Fruit fly (Drosophila melanogaster): Measurements from ENCODE around the gene dbr.

The dbr gene

dm6 chr2L:73760-74388 is 7.6 kb downstream of the dbr start:
- TF ChIP-seq CTCF (optimal IDR thresholded peaks at IDR 0.05) (no peak), CG8478 (optimal IDR thresholded peaks at IDR 0.05) (no peak)

- no peak for TF ChIP-seq CG8478 (optimal IDR thresholded peaks at IDR 0.05)
- TF ChIP-seq CTCF (optimal IDR thresholded peaks at IDR 0.05), result no peak
Observed at dm6 chr2L:76048-76447, 9.8 kb downstream of the dbr start, which contains the start of gene CG11374. Gene CG11374 (plus strand): TSS chr2L:76348.

dm6 chr2L:78828-79227 is 12.5 kb downstream of the dbr start:
- no peak for TF ChIP-seq CG8478 (optimal IDR thresholded peaks at IDR 0.05)
- TF ChIP-seq CTCF (optimal IDR thresholded peaks at IDR 0.05), result no peak

dm6 chr2L:81198-81597 is 14.9 kb downstream of the dbr start:
- TF ChIP-seq CG8478 (optimal IDR thresholded peaks at IDR 0.05), result no peak
- no peak for TF ChIP-seq CTCF (optimal IDR thresholded peaks at IDR 0.05)

- TF ChIP-seq CG8478 (optimal IDR thresholded peaks at IDR 0.05), result no peak
- no peak for TF ChIP-seq CTCF (optimal IDR thresholded peaks at IDR 0.05)
Observed at dm6 chr2L:82080-82479, 15.8 kb downstream of the dbr start.

dm6 chr2L:85099-85498 is 18.8 kb downstream of the dbr start:
- no peak for TF ChIP-seq CTCF (optimal IDR thresholded peaks at IDR 0.05)
- no peak for TF ChIP-seq CG8478 (optimal IDR thresholded peaks at IDR 0.05)

dm6 chr2L:85701-86100 is 19.4 kb downstream of the dbr start:
- TF ChIP-seq CG8478 (optimal IDR thresholded peaks at IDR 0.05) (no peak), CTCF (optimal IDR thresholded peaks at IDR 0.05) (no peak)

dm6 chr2L:87255-87723 is 21.0 kb downstream of the dbr start, which contains the start of gene net:
Gene net (minus strand): TSS chr2L:87387.
- TF ChIP-seq CTCF (optimal IDR thresholded peaks at IDR 0.05) (no peak), CG8478 (optimal IDR thresholded peaks at IDR 0.05) (no peak)

- TF ChIP-seq CTCF (optimal IDR thresholded peaks at IDR 0.05) (no peak), CG8478 (optimal IDR thresholded peaks at IDR 0.05) (no peak)
Observed at dm6 chr2L:88528-88927, 22.2 kb downstream of the dbr start.

dm6 chr2L:89158-89557 is 22.9 kb downstream of the dbr start:
- TF ChIP-seq CG8478 (optimal IDR thresholded peaks at IDR 0.05) (no peak), CTCF (optimal IDR thresholded peaks at IDR 0.05) (no peak)

- TF ChIP-seq CTCF (optimal IDR thresholded peaks at IDR 0.05) (no peak), CG8478 (optimal IDR thresholded peaks at IDR 0.05) (no peak)
Observed at dm6 chr2L:90081-90480, 23.8 kb downstream of the dbr start.

- TF ChIP-seq CG8478 (optimal IDR thresholded peaks at IDR 0.05) (no peak), CTCF (optimal IDR thresholded peaks at IDR 0.05) (no peak)
Observed at dm6 chr2L:91333-91732, 25.1 kb downstream of the dbr start.

dm6 chr2L:91830-92229 is 25.5 kb downstream of the dbr start:
- TF ChIP-seq CTCF (optimal IDR thresholded peaks at IDR 0.05) (no peak), CG8478 (optimal IDR thresholded peaks at IDR 0.05) (no peak)

- TF ChIP-seq CG8478 (optimal IDR thresholded peaks at IDR 0.05), result no peak
Observed at dm6 chr2L:92993-93392, 26.7 kb downstream of the dbr start.

- TF ChIP-seq CG8478 (optimal IDR thresholded peaks at IDR 0.05) (no peak), CTCF (optimal IDR thresholded peaks at IDR 0.05) (no peak)
Observed at dm6 chr2L:94096-94495, 27.8 kb downstream of the dbr start.

dm6 chr2L:94639-95059 is 28.4 kb downstream of the dbr start, which contains the start of gene Zir:
Gene Zir (plus strand): TSS chr2L:94739.
- no peak for TF ChIP-seq CG8478 (optimal IDR thresholded peaks at IDR 0.05)
- TF ChIP-seq CTCF (optimal IDR thresholded peaks at IDR 0.05), result no peak
